Worm (Caenorhabditis elegans) whole organism, L4 larva: ENCODE measurements around the gene F22F7.12.
A peak's percentile ranks its signal among the peaks of the same experiment; 100 is the strongest.

Source experiments
- F10B5.3 ChIP-seq: sonication (generic microtip); optimal IDR thresholded peaks from 2 replicates; lab custom pipeline; 2016; ENCODE audit warnings: mild to moderate bottlenecking, missing genetic modification characterization, missing compliant biosample characterization
- F26F4.8 ChIP-seq: fragments of 200-800 bp; sonication (Bioruptor generic); conservative IDR thresholded peaks from 2 replicates; pipeline ENCODE4 v1.3.6; 2022; ENCODE audit warnings: missing genetic modification characterization, missing compliant biosample characterization
- F44E2.7 ChIP-seq: fragments of 200-800 bp; sonication (Bioruptor generic); IDR thresholded peaks from 2 replicates; pipeline ENCODE4 v2.1.2; 2022; ENCODE audit warnings: missing genetic modification characterization, missing compliant biosample characterization
- F49E8.2 ChIP-seq: sonication (generic microtip); optimal IDR thresholded peaks from 2 replicates; lab custom pipeline; 2016; ENCODE audit warnings: missing compliant biosample characterization, mild to moderate bottlenecking, missing genetic modification characterization, borderline replicate concordance
- Y48G9A.11 ChIP-seq: fragments of 200-800 bp; sonication (Bioruptor generic); IDR thresholded peaks from 2 replicates; pipeline ENCODE4 v1.3.6; 2022; ENCODE audit warnings: missing genetic modification reagents, missing genetic modification characterization, missing compliant biosample characterization
- Y75B8A.6 ChIP-seq: fragments of 200-800 bp; sonication (Bioruptor generic); IDR thresholded peaks from 2 replicates; pipeline ENCODE4 v1.3.6; 2022; ENCODE audit warnings: missing genetic modification reagents, missing genetic modification characterization, missing compliant biosample characterization
- ZK337.2 ChIP-seq: fragments of 200-800 bp; sonication (Bioruptor generic); IDR thresholded peaks from 2 replicates; pipeline ENCODE4 v1.3.6; 2022; ENCODE audit warnings: missing genetic modification reagents, missing genetic modification characterization, missing compliant biosample characterization
- aha-1 ChIP-seq: fragments of 150-350 bp; peaks from one replicate; lab custom pipeline; 2014; ENCODE audit warnings: missing biosample characterization, missing genetic modification characterization
- aly-2 ChIP-seq: sonication (generic microtip); optimal IDR thresholded peaks from 2 replicates; lab custom pipeline; 2018; ENCODE audit warnings: missing biosample characterization, missing genetic modification characterization
- ama-1 ChIP-seq: fragments of 150-350 bp; optimal IDR thresholded peaks from 2 replicates; lab custom pipeline; 2014; ENCODE audit warnings: inconsistent platforms, mixed read lengths
- ceh-28 ChIP-seq: fragments of 150-350 bp; optimal IDR thresholded peaks from 2 replicates; lab custom pipeline; 2014; ENCODE audit warnings: missing biosample characterization, missing genetic modification reagents, missing genetic modification characterization
- ceh-44 ChIP-seq: fragments of 200-800 bp; sonication (Bioruptor generic); IDR thresholded peaks from 2 replicates; pipeline ENCODE4 v1.3.6; 2022; ENCODE audit warnings: missing genetic modification reagents, missing genetic modification characterization, missing compliant biosample characterization
- ceh-82 ChIP-seq: sonication (generic microtip); optimal IDR thresholded peaks from 2 replicates; lab custom pipeline; 2017; ENCODE audit warnings: missing biosample characterization, missing genetic modification characterization
- cey-2 ChIP-seq: sonication (generic microtip); optimal IDR thresholded peaks from 3 replicates; lab custom pipeline; 2017; ENCODE audit warnings: missing genetic modification characterization, mild to moderate bottlenecking, missing compliant biosample characterization, antibody characterized with exemption, borderline replicate concordance; ENCODE audit not compliant: insufficient read depth
- daf-12 ChIP-seq: fragments of 150-350 bp; optimal IDR thresholded peaks from 2 replicates; lab custom pipeline; 2014; ENCODE audit warnings: missing biosample characterization, missing genetic modification reagents, missing genetic modification characterization
- daf-19 ChIP-seq: fragments of 200-800 bp; sonication (Bioruptor generic); conservative IDR thresholded peaks from 2 replicates; pipeline ENCODE4 v1.3.6; 2022; ENCODE audit warnings: missing genetic modification characterization, missing compliant biosample characterization
- daf-8 ChIP-seq: fragments of 200-800 bp; sonication (Bioruptor generic); IDR thresholded peaks from 2 replicates; pipeline ENCODE4 v1.3.6; 2022; ENCODE audit warnings: missing genetic modification characterization, missing compliant biosample characterization
- dmd-8 ChIP-seq: fragments of 200-800 bp; sonication (Bioruptor generic); IDR thresholded peaks from 2 replicates; pipeline ENCODE4 v1.3.6; 2022; ENCODE audit warnings: missing genetic modification characterization, missing compliant biosample characterization
- dmd-9 ChIP-seq: fragments of 200-800 bp; sonication (Bioruptor generic); IDR thresholded peaks from 2 replicates; pipeline ENCODE4 v1.3.6; 2022; ENCODE audit warnings: missing genetic modification reagents, missing genetic modification characterization, missing compliant biosample characterization
- dpl-1 ChIP-seq: fragments of 150-350 bp; optimal IDR thresholded peaks from 2 replicates; lab custom pipeline; 2014; ENCODE audit warnings: missing biosample characterization, missing genetic modification reagents, missing genetic modification characterization
- duxl-1 ChIP-seq: sonication (generic microtip); optimal IDR thresholded peaks from 2 replicates; lab custom pipeline; 2016; ENCODE audit warnings: mild to moderate bottlenecking, missing genetic modification characterization, moderate library complexity, missing compliant biosample characterization; ENCODE audit not compliant: poor library complexity
- egl-27 ChIP-seq: sonication (generic microtip); optimal IDR thresholded peaks from 3 replicates; lab custom pipeline; 2017; ENCODE audit warnings: missing biosample characterization, missing genetic modification reagents, missing genetic modification characterization
- egl-43 ChIP-seq: fragments of 200-800 bp; sonication (Bioruptor generic); IDR thresholded peaks from 2 replicates; pipeline ENCODE4 v1.3.6; 2022; ENCODE audit warnings: missing genetic modification reagents, missing genetic modification characterization, missing compliant biosample characterization
- gei-8 ChIP-seq: fragments of 200-800 bp; sonication (Bioruptor generic); optimal IDR thresholded peaks from 2 replicates; lab custom pipeline; 2018; ENCODE audit warnings: mild to moderate bottlenecking, missing genetic modification characterization, missing compliant biosample characterization
- hlh-11 ChIP-seq: fragments of 200-800 bp; sonication (Bioruptor generic); optimal IDR thresholded peaks from 2 replicates; lab custom pipeline; 2018; ENCODE audit warnings: mild to moderate bottlenecking, missing genetic modification characterization, missing compliant biosample characterization
- hlh-30 ChIP-seq: sonication (generic microtip); optimal IDR thresholded peaks from 2 replicates; lab custom pipeline; 2017; ENCODE audit warnings: antibody characterized with exemption, mild to moderate bottlenecking, missing genetic modification characterization, missing compliant biosample characterization; ENCODE audit not compliant: insufficient read depth
- hmg-1.1 ChIP-seq: fragments of 200-800 bp; sonication (Bioruptor generic); IDR thresholded peaks from 2 replicates; pipeline ENCODE4 v1.3.6; 2022; ENCODE audit warnings: missing genetic modification reagents, missing genetic modification characterization, missing compliant biosample characterization
- lim-7 ChIP-seq: fragments of 200-800 bp; sonication (Bioruptor generic); IDR thresholded peaks from 2 replicates; pipeline ENCODE4 v1.3.6; 2022; ENCODE audit warnings: missing genetic modification characterization, missing compliant biosample characterization
- lin-1 ChIP-seq: fragments of 200-800 bp; sonication (Bioruptor generic); IDR thresholded peaks from 2 replicates; pipeline ENCODE4 v1.3.6; 2022; ENCODE audit warnings: missing genetic modification reagents, missing genetic modification characterization, missing compliant biosample characterization
- lin-38 ChIP-seq: fragments of 200-800 bp; sonication (Bioruptor generic); IDR thresholded peaks from 2 replicates; pipeline ENCODE4 v1.3.6; 2022; ENCODE audit warnings: missing genetic modification reagents, missing genetic modification characterization, missing compliant biosample characterization
- lin-39 ChIP-seq: fragments of 150-350 bp; optimal IDR thresholded peaks from 2 replicates; lab custom pipeline; 2014; ENCODE audit warnings: missing biosample characterization, missing genetic modification reagents, missing genetic modification characterization
- mdt-29 ChIP-seq: fragments of 200-800 bp; sonication (Bioruptor generic); IDR thresholded peaks from 2 replicates; pipeline ENCODE4 v1.3.6; 2022; ENCODE audit warnings: missing genetic modification reagents, missing genetic modification characterization, missing compliant biosample characterization
- mep-1 ChIP-seq: fragments of 150-350 bp; sonication (generic microtip); optimal IDR thresholded peaks from 3 replicates; lab custom pipeline; 2014; ENCODE audit warnings: missing biosample characterization, missing genetic modification characterization
- mxl-2 ChIP-seq: fragments of 200-800 bp; sonication (Bioruptor generic); conservative IDR thresholded peaks from 2 replicates; pipeline ENCODE4 v1.3.6; 2022; ENCODE audit warnings: missing genetic modification reagents, missing genetic modification characterization, missing compliant biosample characterization
- nhr-111 ChIP-seq: fragments of 200-800 bp; sonication (Bioruptor generic); optimal IDR thresholded peaks from 2 replicates; lab custom pipeline; 2018; ENCODE audit warnings: mild to moderate bottlenecking, missing genetic modification characterization, missing compliant biosample characterization
- nhr-237 ChIP-seq: sonication (generic microtip); optimal IDR thresholded peaks from 2 replicates; lab custom pipeline; 2017; ENCODE audit warnings: missing biosample characterization, missing genetic modification characterization
- nhr-28 ChIP-seq: fragments of 150-350 bp; optimal IDR thresholded peaks from 2 replicates; lab custom pipeline; 2014; ENCODE audit warnings: missing biosample characterization, missing genetic modification characterization
- nhr-6 ChIP-seq: fragments of 150-350 bp; optimal IDR thresholded peaks from 2 replicates; lab custom pipeline; 2014; ENCODE audit warnings: missing biosample characterization, missing genetic modification characterization
- php-3 ChIP-seq: fragments of 200-800 bp; sonication (Bioruptor generic); IDR thresholded peaks from 2 replicates; pipeline ENCODE4 v1.3.6; 2022; ENCODE audit warnings: missing genetic modification reagents, missing genetic modification characterization, missing compliant biosample characterization
- pqm-1 ChIP-seq: sonication (generic microtip); optimal IDR thresholded peaks from 2 replicates; lab custom pipeline; 2017; ENCODE audit warnings: missing biosample characterization, missing genetic modification characterization
- rbr-2 ChIP-seq: sonication (generic microtip); optimal IDR thresholded peaks from 2 replicates; lab custom pipeline; 2016; ENCODE audit warnings: missing genotype, missing genetic modification characterization, missing compliant biosample characterization
- set-16 ChIP-seq: fragments of 200-800 bp; sonication (Bioruptor generic); IDR thresholded peaks from 2 replicates; pipeline ENCODE4 v1.3.6; 2022; ENCODE audit warnings: missing genetic modification reagents, missing genetic modification characterization, missing compliant biosample characterization
- skn-1 ChIP-seq: fragments of 150-350 bp; optimal IDR thresholded peaks from 2 replicates; lab custom pipeline; 2014; ENCODE audit warnings: missing biosample characterization, missing genetic modification characterization
- snpc-4 ChIP-seq: fragments of 150-350 bp; optimal IDR thresholded peaks from 2 replicates; lab custom pipeline; 2014; ENCODE audit warnings: missing biosample characterization, missing genetic modification characterization
- spr-1 ChIP-seq: sonication (generic microtip); optimal IDR thresholded peaks from 2 replicates; lab custom pipeline; 2016; ENCODE audit warnings: mild to moderate bottlenecking, missing genetic modification characterization, missing compliant biosample characterization
- unc-130 ChIP-seq: sonication (generic microtip); optimal IDR thresholded peaks from 2 replicates; lab custom pipeline; 2016; ENCODE audit warnings: missing genetic modification reagents, missing genetic modification characterization, missing compliant biosample characterization
- unc-39 ChIP-seq: sonication (generic microtip); optimal IDR thresholded peaks from 2 replicates; lab custom pipeline; 2017; ENCODE audit warnings: missing biosample characterization, missing genetic modification characterization
- unc-62 ChIP-seq, 3 experiments: fragments of 150-350 bp in 1 of 3; sonication (generic microtip); optimal IDR thresholded peaks in 2 of 3; peaks in 1 of 3; 1 replicate in 1 of 3; 2 replicates in 2 of 3; lab custom pipeline; 2014 to 2017; ENCODE audit warnings: missing biosample characterization in 3 of 3, missing genetic modification characterization in 3 of 3, missing genetic modification reagents in 3 of 3, missing genotype in 1 of 3
- zfp-3 ChIP-seq: fragments of 200-800 bp; sonication (Bioruptor generic); conservative IDR thresholded peaks from 2 replicates; pipeline ENCODE4 v1.3.6; 2022; ENCODE audit warnings: missing genetic modification reagents, missing genetic modification characterization, missing compliant biosample characterization
- zip-11 ChIP-seq: fragments of 200-800 bp; sonication (Bioruptor generic); IDR thresholded peaks from 2 replicates; pipeline ENCODE4 v1.3.6; 2022; ENCODE audit warnings: missing genetic modification characterization, missing compliant biosample characterization
- ztf-7 ChIP-seq: fragments of 150-350 bp; optimal IDR thresholded peaks from 2 replicates; lab custom pipeline; 2014; ENCODE audit warnings: missing biosample characterization, missing genetic modification characterization

Gene F22F7.12

DNA sequence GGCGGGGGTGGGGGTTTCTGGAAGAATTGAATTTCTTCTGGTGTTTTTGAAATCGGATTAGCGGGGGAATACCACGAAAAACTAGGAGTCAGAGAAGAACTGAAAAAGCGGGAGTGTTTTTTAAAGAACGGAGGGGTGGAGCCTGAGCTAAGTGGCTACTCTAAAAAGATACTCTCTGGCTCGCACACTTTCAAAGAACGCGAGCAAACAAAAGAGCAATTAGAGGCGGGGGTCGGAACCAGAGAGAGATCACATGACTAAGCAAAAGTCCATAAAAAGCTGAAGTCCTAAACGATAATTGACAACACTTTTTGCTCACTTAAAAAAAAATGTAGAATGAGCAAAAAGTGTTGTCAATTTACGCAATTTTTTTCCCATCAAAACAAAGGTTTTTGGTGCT lies 10.0 kb downstream of the F22F7.12 start (continued):
- TF ChIP-seq nhr-111 (GFP tag; lab: Kevin White, UChicago) (no peak), hlh-30 (peak; percentile 62), lin-1 (no peak), ceh-82 (no peak), nhr-237 (no peak), dpl-1 (GFP tag; lab: Kevin White, UChicago) (no peak), lin-38 (no peak), mdt-29 (no peak), nhr-28 (tag; lab: Kevin White, UChicago) (no peak), zfp-3 (GFP tag; lab: Robert Waterston, UW) (no peak), duxl-1 (tag; lab: Kevin White, UChicago) (no peak), Y75B8A.6 (GFP tag; lab: Robert Waterston, UW) (no peak), dmd-9 (no peak), unc-39 (tag; lab: Kevin White, UChicago) (no peak), lin-39 (tag; lab: Kevin White, UChicago) (no peak), unc-130 (GFP tag; lab: Kevin White, UChicago) (no peak), aly-2 (tag; lab: Kevin White, UChicago) (no peak), unc-62 (GFP tag; optimal IDR thresholded peaks at IDR 0.05 in 1 of 2; lab: Kevin White, UChicago) (peak in 1 of 2 experiments; percentile 14), unc-62 (tag; optimal IDR thresholded peaks at IDR 0.05; lab: Kevin White, UChicago) (no peak), mxl-2 (GFP tag; lab: Robert Waterston, UW) (no peak), ztf-7 (no peak)

- TF ChIP-seq F44E2.7 (GFP tag; lab: Robert Waterston, UW) (no peak), ama-1 (no peak), aly-2 (tag; lab: Kevin White, UChicago) (no peak), unc-39 (tag; lab: Kevin White, UChicago) (no peak), skn-1 (tag; lab: Kevin White, UChicago) (no peak), zip-11 (GFP tag; lab: Robert Waterston, UW) (no peak), dpl-1 (GFP tag; lab: Kevin White, UChicago) (peak; percentile 28), aha-1 (tag; lab: Kevin White, UChicago) (peak; percentile 95), ceh-28 (no peak), Y48G9A.11 (GFP tag; lab: Robert Waterston, UW) (no peak), F26F4.8 (GFP tag; lab: Robert Waterston, UW) (no peak), ZK337.2 (GFP tag; lab: Robert Waterston, UW) (no peak), dmd-8 (GFP tag; lab: Robert Waterston, UW) (no peak), daf-19 (GFP tag; lab: Robert Waterston, UW) (no peak), F49E8.2 (tag; lab: Kevin White, UChicago) (no peak), hlh-11 (tag; lab: Kevin White, UChicago) (peak; percentile 83), pqm-1 (tag; lab: Kevin White, UChicago) (no peak), lim-7 (GFP tag; lab: Robert Waterston, UW) (no peak), F10B5.3 (tag; lab: Kevin White, UChicago) (no peak), set-16 (GFP tag; lab: Robert Waterston, UW) (peak; percentile 64), php-3 (GFP tag; lab: Robert Waterston, UW) (no peak), spr-1 (tag; lab: Kevin White, UChicago) (no peak), gei-8 (GFP tag; lab: Kevin White, UChicago) (no peak), mep-1 (tag; lab: Kevin White, UChicago) (peak; percentile 74), cey-2 (tag; lab: Kevin White, UChicago) (no peak), nhr-6 (tag; lab: Kevin White, UChicago) (no peak), nhr-28 (tag; lab: Kevin White, UChicago) (peak; percentile 1), daf-8 (no peak), nhr-237 (no peak), ceh-44 (no peak), egl-27 (tag; lab: Kevin White, UChicago) (no peak), rbr-2 (tag; lab: Kevin White, UChicago) (peak; percentile 81), hmg-1.1 (GFP tag; lab: Robert Waterston, UW) (peak; percentile 68), snpc-4 (tag; lab: Kevin White, UChicago) (no peak), daf-12 (tag; lab: Kevin White, UChicago) (no peak), egl-43 (GFP tag; lab: Robert Waterston, UW) (0 out of 2 replicates have a peak, but pooled peaks have one; percentile 49)
Observed at ce11 chrV:2133512-2133911, 10.8 kb downstream of the F22F7.12 start.
